Worm (Caenorhabditis elegans) whole organism, late embryonic: ENCODE results near the gene idpb-2.

Source experiments
- K02D7.2 ChIP-seq: sonication (generic microtip); optimal IDR thresholded peaks from 2 replicates; lab custom pipeline; 2017; ENCODE audit warnings: mild to moderate bottlenecking, missing genetic modification characterization, missing compliant biosample characterization
- Y22D7AL.16 ChIP-seq: sonication (generic microtip); optimal IDR thresholded peaks from 2 replicates; lab custom pipeline; 2016; ENCODE audit warnings: missing genetic modification characterization, missing compliant biosample characterization
- ahr-1 ChIP-seq: sonication (generic microtip); optimal IDR thresholded peaks from 2 replicates; lab custom pipeline; 2016; ENCODE audit warnings: missing genetic modification characterization, missing compliant biosample characterization
- ceh-48 ChIP-seq: sonication (generic microtip); optimal IDR thresholded peaks from 2 replicates; lab custom pipeline; 2016; ENCODE audit warnings: missing genetic modification characterization, inconsistent platforms, missing compliant biosample characterization
- che-1 ChIP-seq: sonication (generic microtip); optimal IDR thresholded peaks from 2 replicates; lab custom pipeline; 2016; ENCODE audit warnings: mild to moderate bottlenecking, missing genetic modification characterization, missing compliant biosample characterization
- elt-2 ChIP-seq: sonication (generic microtip); optimal IDR thresholded peaks from 2 replicates; lab custom pipeline; 2016; ENCODE audit warnings: missing genetic modification reagents, missing genetic modification characterization, missing compliant biosample characterization
- fkh-6 ChIP-seq: sonication (generic microtip); optimal IDR thresholded peaks from 2 replicates; lab custom pipeline; 2016; ENCODE audit warnings: missing genetic modification characterization, missing compliant biosample characterization
- npax-4 ChIP-seq: sonication (generic microtip); optimal IDR thresholded peaks from 2 replicates; lab custom pipeline; 2016; ENCODE audit warnings: missing genetic modification characterization, missing compliant biosample characterization
- pag-3 ChIP-seq: sonication (generic microtip); optimal IDR thresholded peaks from 2 replicates; lab custom pipeline; 2016; ENCODE audit warnings: missing compliant biosample characterization, missing genetic modification characterization, borderline replicate concordance
- pha-2 ChIP-seq: sonication (generic microtip); optimal IDR thresholded peaks from 2 replicates; lab custom pipeline; 2017; ENCODE audit warnings: mild to moderate bottlenecking, missing genetic modification characterization, missing compliant biosample characterization
- ttx-3 ChIP-seq: sonication (generic microtip); optimal IDR thresholded peaks from 2 replicates; lab custom pipeline; 2016; ENCODE audit warnings: missing genetic modification reagents, missing genetic modification characterization, missing compliant biosample characterization

idpb-2 gene

DNA sequence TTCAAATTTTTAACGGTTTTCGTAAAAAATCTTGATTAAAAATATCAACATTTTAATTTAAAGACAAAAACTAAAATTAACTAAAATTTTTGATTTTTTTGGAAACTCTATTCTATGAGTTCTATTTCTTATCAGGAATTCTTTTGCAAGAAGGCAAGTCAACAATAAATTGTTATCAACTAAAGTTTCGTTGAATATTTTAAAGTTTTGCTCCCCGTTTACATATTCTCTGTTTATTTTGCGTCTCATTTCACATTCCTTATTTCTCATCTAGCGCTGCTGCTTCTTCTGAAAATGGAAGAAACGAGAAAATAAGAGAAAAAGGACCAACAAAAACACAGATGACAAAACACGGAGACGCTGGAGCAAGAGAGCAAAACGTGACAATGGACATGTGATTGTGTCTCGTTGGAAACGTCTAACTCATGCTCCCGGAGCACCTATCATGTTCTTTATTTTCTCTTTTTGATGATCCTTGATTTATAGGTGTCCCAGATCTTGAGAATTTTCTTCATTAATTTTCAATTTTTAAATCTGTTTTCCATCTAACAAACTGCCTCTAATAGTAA lies 48.8 kb downstream of the idpb-2 start:
- TF ChIP-seq npax-4 (tag; lab: Kevin White, UChicago) = no peak
- TF ChIP-seq elt-2 (tag; lab: Kevin White, UChicago) = peak; percentile 74
- no peak for TF ChIP-seq fkh-6 (tag; lab: Kevin White, UChicago)
- no peak for TF ChIP-seq ttx-3 (tag; lab: Kevin White, UChicago)

DNA sequence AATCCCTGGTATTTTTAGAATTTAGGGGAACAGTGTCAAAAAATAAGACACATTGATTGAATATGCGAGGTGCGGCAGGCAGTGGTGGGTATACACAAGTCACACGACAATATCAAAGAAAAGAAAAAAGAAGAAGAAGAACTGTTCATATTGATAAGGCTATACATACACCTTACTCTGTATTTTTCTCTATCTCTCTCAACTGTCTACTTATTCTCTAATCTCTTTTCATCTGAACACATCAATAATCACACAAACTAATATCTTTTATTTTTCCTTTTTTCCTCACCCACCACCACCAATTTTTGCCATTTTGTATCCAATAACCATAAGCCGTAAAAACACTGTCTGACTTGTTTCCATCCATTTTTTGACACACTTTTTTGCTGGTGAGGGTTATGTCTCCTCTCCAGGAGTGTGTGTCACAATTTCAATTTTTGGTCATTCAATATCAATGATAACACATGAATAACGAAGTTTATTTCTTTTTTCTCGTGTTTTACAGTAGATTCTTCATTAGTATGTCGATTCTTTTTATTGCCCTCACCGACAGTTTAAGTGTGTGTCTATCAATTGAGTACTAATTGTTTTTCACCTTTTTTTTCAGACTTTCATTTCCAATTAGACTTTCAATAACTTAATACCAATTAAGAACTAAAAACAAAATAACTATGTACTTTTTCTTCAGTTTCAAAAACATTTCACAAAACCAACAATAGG lies 49.9 kb downstream of the idpb-2 start:
- no peak for TF ChIP-seq K02D7.2 (tag; lab: Kevin White, UChicago)
- no peak for TF ChIP-seq ceh-48 (tag; lab: Kevin White, UChicago)
- no peak for TF ChIP-seq Y22D7AL.16 (tag; lab: Kevin White, UChicago)
- TF ChIP-seq ahr-1 (tag; lab: Kevin White, UChicago) = no peak
- TF ChIP-seq pha-2 = no peak
- TF ChIP-seq elt-2 (tag; lab: Kevin White, UChicago) = peak; percentile 93
- no peak for TF ChIP-seq pag-3 (tag; lab: Kevin White, UChicago)
- no peak for TF ChIP-seq che-1 (tag; lab: Kevin White, UChicago)
